Fruit fly (Drosophila melanogaster) whole organism, embryonic: ENCODE measurements around the gene CG17707.

ENCODE experiments used
- Bgb ChIP-seq: fragments of 200-800 bp; sonication (Bioruptor generic); IDR thresholded peaks from 2 replicates; pipeline ENCODE4 v1.3.6; 2022; ENCODE audit warnings: missing biosample characterization, missing genetic modification characterization; ENCODE audit not compliant: partially characterized antibody
- CG13287 ChIP-seq: fragments of 200-800 bp; sonication (Bioruptor generic); IDR thresholded peaks from 2 replicates; pipeline ENCODE4 v1.3.6; 2022; ENCODE audit warnings: missing biosample characterization, missing genetic modification characterization; ENCODE audit not compliant: partially characterized antibody
- CG1603 ChIP-seq: fragments of 200-800 bp; sonication (Bioruptor generic); optimal IDR thresholded peaks from 2 replicates; lab custom pipeline; 2019; ENCODE audit warnings: missing biosample characterization, mild to moderate bottlenecking, missing genetic modification characterization, moderate library complexity
- CG16813 ChIP-seq: fragments of 200-800 bp; sonication (Bioruptor generic); IDR thresholded peaks from 3 replicates; pipeline ENCODE4 v1.3.6; 2022; ENCODE audit warnings: missing biosample characterization, missing genetic modification characterization; ENCODE audit not compliant: partially characterized antibody
- CG30020 ChIP-seq: fragments of 200-800 bp; optimal IDR thresholded peaks from 2 replicates; lab custom pipeline; 2019; ENCODE audit warnings: missing biosample characterization, mild to moderate bottlenecking, missing genetic modification characterization, moderate library complexity
- CG3995 ChIP-seq: fragments of 200-800 bp; sonication (Bioruptor generic); optimal IDR thresholded peaks from 3 replicates; lab custom pipeline; 2016; ENCODE audit warnings: missing biosample characterization, missing genetic modification characterization
- CG4328 ChIP-seq: fragments of 200-800 bp; sonication (Bioruptor generic); optimal IDR thresholded peaks from 3 replicates; lab custom pipeline; 2017; ENCODE audit warnings: missing biosample characterization, missing genetic modification reagents, missing genetic modification characterization
- CG6791 ChIP-seq: fragments of 200-800 bp; sonication (Bioruptor generic); IDR thresholded peaks from 3 replicates; pipeline ENCODE4 v1.3.6; 2022; ENCODE audit warnings: missing biosample characterization, missing genetic modification characterization; ENCODE audit not compliant: partially characterized antibody
- CTCF ChIP-seq: fragments of 200-800 bp; sonication (Bioruptor generic); optimal IDR thresholded peaks from 2 replicates; lab custom pipeline; 2017; ENCODE audit warnings: missing biosample characterization, mild to moderate bottlenecking, missing genetic modification characterization, moderate library complexity
- Dp ChIP-seq: fragments of 200-800 bp; sonication (Bioruptor generic); optimal IDR thresholded peaks from 2 replicates; lab custom pipeline; 2018; ENCODE audit warnings: missing biosample characterization, mild to moderate bottlenecking, missing genetic modification characterization, moderate library complexity
- Ets65A ChIP-seq: fragments of 200-800 bp; sonication (Bioruptor generic); peaks from one replicate; lab custom pipeline; 2016; ENCODE audit warnings: missing biosample characterization, missing genetic modification characterization
- HmgZ ChIP-seq: fragments of 200-800 bp; sonication (Bioruptor generic); optimal IDR thresholded peaks from 2 replicates; lab custom pipeline; 2018; ENCODE audit warnings: missing biosample characterization, mild to moderate bottlenecking, missing genetic modification characterization
- Hmr ChIP-seq: fragments of 200-800 bp; sonication (Bioruptor generic); optimal IDR thresholded peaks from 3 replicates; lab custom pipeline; 2017; ENCODE audit warnings: mild to moderate bottlenecking, missing biosample characterization, missing genetic modification reagents, missing genetic modification characterization
- Max ChIP-seq: fragments of 200-800 bp; sonication (Bioruptor generic); optimal IDR thresholded peaks from 2 replicates; lab custom pipeline; 2016; ENCODE audit warnings: missing biosample characterization, mild to moderate bottlenecking, missing genetic modification characterization
- Sry-δ ChIP-seq: fragments of 200-800 bp; sonication (Bioruptor generic); optimal IDR thresholded peaks from 2 replicates; lab custom pipeline; 2016; ENCODE audit warnings: missing biosample characterization, missing genetic modification characterization
- Ssrp ChIP-seq: fragments of 200-800 bp; sonication (Bioruptor generic); optimal IDR thresholded peaks from 2 replicates; lab custom pipeline; 2018; ENCODE audit warnings: missing biosample characterization, mild to moderate bottlenecking, missing genetic modification characterization, moderate library complexity
- amos ChIP-seq: fragments of 200-800 bp; sonication (Bioruptor generic); IDR thresholded peaks from 2 replicates; pipeline ENCODE4 v1.3.6; 2022; ENCODE audit warnings: missing biosample characterization, missing genetic modification characterization; ENCODE audit not compliant: partially characterized antibody
- chinmo ChIP-seq: fragments of 200-800 bp; sonication (Bioruptor generic); IDR thresholded peaks from 4 replicates; pipeline ENCODE4 v1.3.6; 2022; ENCODE audit warnings: missing biosample characterization, missing genetic modification characterization; ENCODE audit not compliant: partially characterized antibody
- kni ChIP-seq: fragments of 200-800 bp; sonication (Bioruptor generic); optimal IDR thresholded peaks from 3 replicates; lab custom pipeline; 2017; ENCODE audit warnings: mild to moderate bottlenecking, missing biosample characterization, missing genetic modification reagents, missing genetic modification characterization
- p53 ChIP-seq: fragments of 200-800 bp; sonication (Bioruptor generic); optimal IDR thresholded peaks from 2 replicates; lab custom pipeline; 2016; ENCODE audit warnings: missing biosample characterization, missing genetic modification characterization
- pita ChIP-seq: fragments of 200-800 bp; sonication (Bioruptor generic); optimal IDR thresholded peaks from 2 replicates; lab custom pipeline; 2017; ENCODE audit warnings: missing biosample characterization, mild to moderate bottlenecking, missing genetic modification characterization
- pzg ChIP-seq: fragments of 200-800 bp; sonication (Bioruptor generic); optimal IDR thresholded peaks from 3 replicates; lab custom pipeline; 2018; ENCODE audit warnings: missing biosample characterization, mild to moderate bottlenecking, missing genetic modification characterization, moderate library complexity
- sens ChIP-seq: fragments of 200-800 bp; sonication (Bioruptor generic); peaks from one replicate; lab custom pipeline; 2016; ENCODE audit warnings: missing biosample characterization, missing genetic modification characterization
- slou ChIP-seq: fragments of 200-800 bp; sonication (Bioruptor generic); optimal IDR thresholded peaks from 3 replicates; lab custom pipeline; 2016; ENCODE audit warnings: missing biosample characterization, missing genetic modification characterization
- slp2 ChIP-seq: fragments of 200-800 bp; sonication (Bioruptor generic); optimal IDR thresholded peaks from 2 replicates; lab custom pipeline; 2016; ENCODE audit warnings: missing biosample characterization, missing genetic modification characterization

CG17707 gene

DNA sequence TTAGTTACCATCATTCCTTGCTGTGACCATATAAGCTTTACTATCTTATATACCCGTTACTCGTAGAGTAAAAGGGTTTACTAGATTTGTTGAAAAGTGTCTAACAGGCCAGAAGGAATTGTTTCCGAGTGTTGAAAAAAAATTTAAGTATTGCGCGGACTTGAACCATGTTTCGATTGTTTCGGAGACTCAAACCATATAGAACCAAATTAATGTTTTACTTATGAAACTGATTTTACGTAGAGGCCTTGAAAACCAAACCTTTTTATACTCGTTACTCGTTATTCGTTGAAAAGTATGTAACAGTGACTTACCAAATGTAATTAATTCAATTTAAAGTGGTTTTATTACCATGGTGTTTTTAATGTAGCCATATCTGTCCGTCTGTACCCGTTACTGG lies 24.4 kb downstream of the CG17707 start (continued):
- peak; percentile 16 for TF ChIP-seq HmgZ (tag; lab: Kevin White, UChicago)
- TF ChIP-seq CG16813 (GFP tag; lab: Robert Waterston, UW), result peak; percentile 48; the same call in 1 of the 3 replicates
- peak; percentile 14 for TF ChIP-seq Sry-δ (GFP tag; lab: Kevin White, UChicago)
- peak; percentile 24 for TF ChIP-seq Dp (GFP tag; lab: Kevin White, UChicago)
- TF ChIP-seq CG6791 (GFP tag; lab: Robert Waterston, UW), result 0 out of 3 replicates have a peak, but pooled peaks have one; percentile 24
- TF ChIP-seq CG1603 (tag; lab: Kevin White, UChicago), result peak; percentile 10
- peak; percentile 45; the same call in 1 of the 2 replicates for TF ChIP-seq Bgb
- TF ChIP-seq CG13287 (GFP tag; lab: Robert Waterston, UW), result peak; percentile 43; the same call in 1 of the 2 replicates
- TF ChIP-seq sens (GFP tag; lab: Kevin White, UChicago), result peak; percentile 14
- TF ChIP-seq p53 (GFP tag; lab: Kevin White, UChicago), result no peak
- peak; percentile 14 for TF ChIP-seq pzg (GFP tag; lab: Kevin White, UChicago)
- peak; percentile 75 for TF ChIP-seq pita (GFP tag; lab: Kevin White, UChicago)
- no peak for TF ChIP-seq CG30020
- no peak for TF ChIP-seq Ssrp (tag; lab: Kevin White, UChicago)
- TF ChIP-seq amos (GFP tag; lab: Robert Waterston, UW), result peak; percentile 41; the same call in 1 of the 2 replicates
- no peak for TF ChIP-seq CG4328 (GFP tag; lab: Kevin White, UChicago)
- TF ChIP-seq CTCF (GFP tag; lab: Kevin White, UChicago), result peak; percentile 67
- no peak for TF ChIP-seq kni
- peak; percentile 19 for TF ChIP-seq Hmr (GFP tag; lab: Kevin White, UChicago)
- peak; percentile 80 for TF ChIP-seq CG3995

DNA sequence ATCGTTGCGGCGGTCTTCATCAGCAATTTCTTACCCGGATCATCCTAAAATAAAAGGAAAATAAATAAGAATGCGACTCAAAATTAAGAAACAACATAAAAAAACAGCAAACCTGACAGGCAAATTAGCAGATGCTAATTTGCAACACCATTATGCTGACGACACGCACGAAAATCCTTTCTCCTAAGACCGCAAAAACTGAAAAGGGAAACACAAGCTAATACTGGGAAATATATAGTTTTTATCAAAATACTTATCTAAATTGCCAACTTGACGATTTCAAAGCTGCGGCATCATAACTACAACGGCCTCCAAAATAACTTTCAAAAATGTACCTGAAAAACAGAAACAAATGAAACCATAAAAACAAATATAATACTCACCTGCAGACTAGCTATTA lies 33.2 kb downstream of the CG17707 start:
- TF ChIP-seq chinmo (GFP tag; lab: Robert Waterston, UW), result no peak
- peak; percentile 86 for TF ChIP-seq Ets65A (GFP tag; lab: Kevin White, UChicago)
- no peak for TF ChIP-seq Max (GFP tag; lab: Kevin White, UChicago)
- TF ChIP-seq slou (GFP tag; lab: Kevin White, UChicago), result peak; percentile 41
- TF ChIP-seq slp2 (GFP tag; lab: Kevin White, UChicago), result no peak
- no peak for TF ChIP-seq sens (GFP tag; lab: Kevin White, UChicago)
